Fruit fly (Drosophila melanogaster) Kc167 (cell line): ENCODE measurements around the gene Obp19d.

Source experiments
- Myc ChIP-seq: fragments of >200 bp; optimal IDR thresholded peaks from 2 replicates; lab custom pipeline; 2017; ENCODE audit warnings: missing external identifiers
- h ChIP-seq: fragments of >200 bp; optimal IDR thresholded peaks from 3 replicates; lab custom pipeline; 2018; ENCODE audit warnings: missing external identifiers

dm6 chrX:20448828-20449427, 29.5 kb downstream of the Obp19d start, which contains the start of gene tbc:
- TF ChIP-seq Myc (lab: Kevin White, UChicago) (no peak), h (lab: Kevin White, UChicago) (no peak)
